Fruit fly (Drosophila melanogaster) S2 (cell line): ENCODE data around the gene Trp1.

Source experiments
- CG8478 ChIP-seq: fragments of >200 bp; optimal IDR thresholded peaks from 2 replicates; lab custom pipeline; 2018
- CTCF ChIP-seq, 2 experiments: fragments of >200 bp; optimal IDR thresholded peaks; 2 replicates each; lab custom pipeline; 2018

The Trp1 gene

DNA sequence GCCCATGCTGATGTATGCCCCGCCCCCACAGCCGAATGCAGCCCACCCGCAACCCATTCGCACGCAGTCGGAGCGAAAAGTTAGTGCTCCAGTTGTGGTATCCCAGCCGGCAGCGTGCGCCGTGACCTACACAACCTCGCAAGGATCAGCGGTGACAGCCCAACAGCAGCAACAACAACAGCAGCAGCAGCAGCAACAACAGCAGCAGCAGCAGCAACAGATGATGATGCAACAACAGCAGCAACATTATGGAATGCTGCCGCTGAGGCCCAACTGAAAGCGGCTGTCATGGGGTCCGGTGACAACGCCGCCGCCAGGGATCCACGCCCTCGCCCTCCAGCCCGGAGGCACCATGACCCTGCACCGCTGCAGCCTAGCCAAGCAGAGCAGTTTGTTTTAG lies 14.8 kb upstream of the Trp1 start:
- no peak for TF ChIP-seq CTCF (optimal IDR thresholded peaks at IDR 0.05; lab: Kevin White, UChicago)
- no peak for TF ChIP-seq CG8478

DNA sequence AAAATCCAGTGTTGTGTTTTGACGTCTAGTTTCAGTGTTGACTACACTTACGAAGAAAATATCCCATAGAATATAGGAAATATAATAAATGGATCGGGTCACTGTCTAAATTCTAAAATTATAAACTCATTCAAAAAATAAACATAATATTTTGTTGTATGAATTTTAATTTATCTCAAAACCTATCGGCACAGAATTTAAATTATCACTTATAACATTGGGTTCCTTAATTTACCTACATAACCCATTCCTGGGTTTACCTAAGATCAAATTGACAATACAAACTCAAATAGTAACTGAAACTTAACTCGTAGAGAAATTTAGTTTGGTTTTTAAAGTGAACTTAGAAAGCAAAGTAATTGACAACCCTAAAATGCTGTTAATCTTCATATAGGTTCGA lies 12.6 kb upstream of the Trp1 start:
- no peak for TF ChIP-seq CG8478
- no peak for TF ChIP-seq CTCF (optimal IDR thresholded peaks at IDR 0.05; lab: Kevin White, UChicago)

DNA sequence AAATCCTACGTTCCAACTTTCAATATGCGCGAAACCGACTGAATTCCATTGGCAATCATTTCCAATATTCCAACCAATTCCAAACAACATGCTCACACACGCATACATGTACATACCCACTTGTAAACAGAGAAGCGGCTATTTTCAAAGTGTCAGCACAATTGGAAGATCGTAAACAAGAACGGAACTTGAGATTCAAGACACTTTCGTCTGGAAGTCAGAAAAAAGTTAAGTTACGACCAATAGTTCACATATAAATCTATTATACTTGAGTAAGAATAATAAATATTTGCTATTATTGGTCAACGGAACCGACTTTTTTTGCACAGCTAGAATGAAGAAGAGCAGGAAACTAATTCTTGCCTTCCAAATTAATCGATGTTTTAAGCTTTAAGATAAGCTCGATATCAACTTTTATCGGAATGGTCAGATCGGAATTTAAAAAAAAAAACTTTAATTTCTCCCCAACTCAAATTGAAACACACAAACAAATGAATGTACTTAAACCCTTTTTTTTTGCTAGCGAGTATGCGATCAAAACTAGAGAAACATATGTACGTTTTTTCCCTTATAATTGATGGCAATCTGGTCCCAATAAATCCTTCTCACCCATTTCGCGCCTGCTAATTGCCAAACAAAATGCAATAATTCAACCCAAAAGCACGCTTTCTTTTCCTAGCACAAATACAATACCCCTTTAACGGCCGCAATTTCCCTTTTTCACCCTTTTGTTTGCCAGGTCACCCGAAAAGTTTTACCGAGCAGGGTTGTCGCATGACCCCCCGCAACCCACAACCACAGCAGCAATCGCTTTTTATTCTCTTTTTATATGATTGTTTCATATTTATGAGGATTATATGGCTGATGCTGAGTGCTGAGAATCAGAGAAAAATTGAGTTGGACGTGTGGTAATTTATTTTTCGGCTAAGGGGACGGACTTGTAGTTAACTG lies 6.5 kb upstream of the Trp1 start, which contains the start of the genes CG31875 and SoYb:
CG31875 (minus strand) TSS at position 329 of the 951 bp plus-strand sequence.
SoYb (minus strand) TSS at position 329 of the 951 bp plus-strand sequence.
- TF ChIP-seq CG8478, result no peak
- TF ChIP-seq CTCF (optimal IDR thresholded peaks at IDR 0.05; lab: Kevin White, UChicago), result no peak

DNA sequence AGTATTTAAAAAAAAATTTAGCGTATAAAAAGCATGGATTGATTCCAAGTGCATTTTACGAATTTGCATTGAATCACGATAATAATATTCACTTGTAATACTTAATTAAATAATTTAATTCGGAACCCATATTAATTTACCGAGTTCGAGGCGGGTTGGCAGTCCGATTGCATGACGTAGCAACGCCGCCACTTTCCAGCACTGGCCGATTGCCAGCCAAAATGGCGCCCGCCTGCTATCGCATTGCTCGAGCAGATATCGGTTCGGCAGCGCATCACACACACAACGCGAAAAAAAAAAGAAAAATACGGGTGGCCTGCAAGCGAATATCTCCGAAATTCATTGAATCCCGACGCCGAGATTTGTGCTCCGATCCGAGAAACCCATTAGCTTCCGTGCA lies 5.6 kb upstream of the Trp1 start, which contains the start of gene Ndf:
Ndf (plus strand) TSS at position 240 of the 400 bp plus-strand sequence.
- TF ChIP-seq CTCF (optimal IDR thresholded peaks at IDR 0.05; lab: Kevin White, UChicago), result peak in 1 of 2 experiments; percentile 20
- no peak for TF ChIP-seq CG8478

DNA sequence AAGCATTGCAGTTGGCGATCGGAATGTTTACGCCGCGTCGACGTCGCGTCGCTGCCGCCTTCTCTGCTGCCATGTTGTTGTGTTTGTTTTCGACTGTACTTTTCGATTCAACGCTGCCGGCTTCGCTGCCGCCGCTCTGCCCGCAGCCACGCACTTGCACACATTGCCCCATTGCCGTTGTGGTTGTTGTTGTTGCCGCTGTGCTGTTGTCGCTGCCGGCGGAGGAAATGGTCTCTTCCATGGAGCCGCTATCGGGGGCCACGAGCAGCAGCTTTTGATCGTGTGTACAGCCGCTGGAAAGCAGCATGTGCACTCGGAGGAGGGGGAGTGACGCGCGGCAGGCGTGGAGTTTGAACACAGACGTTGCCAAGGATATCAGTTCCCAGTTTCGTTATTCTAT lies 4.6 kb upstream of the Trp1 start:
- TF ChIP-seq CTCF (optimal IDR thresholded peaks at IDR 0.05; lab: Kevin White, UChicago), result no peak
- TF ChIP-seq CG8478, result no peak

DNA sequence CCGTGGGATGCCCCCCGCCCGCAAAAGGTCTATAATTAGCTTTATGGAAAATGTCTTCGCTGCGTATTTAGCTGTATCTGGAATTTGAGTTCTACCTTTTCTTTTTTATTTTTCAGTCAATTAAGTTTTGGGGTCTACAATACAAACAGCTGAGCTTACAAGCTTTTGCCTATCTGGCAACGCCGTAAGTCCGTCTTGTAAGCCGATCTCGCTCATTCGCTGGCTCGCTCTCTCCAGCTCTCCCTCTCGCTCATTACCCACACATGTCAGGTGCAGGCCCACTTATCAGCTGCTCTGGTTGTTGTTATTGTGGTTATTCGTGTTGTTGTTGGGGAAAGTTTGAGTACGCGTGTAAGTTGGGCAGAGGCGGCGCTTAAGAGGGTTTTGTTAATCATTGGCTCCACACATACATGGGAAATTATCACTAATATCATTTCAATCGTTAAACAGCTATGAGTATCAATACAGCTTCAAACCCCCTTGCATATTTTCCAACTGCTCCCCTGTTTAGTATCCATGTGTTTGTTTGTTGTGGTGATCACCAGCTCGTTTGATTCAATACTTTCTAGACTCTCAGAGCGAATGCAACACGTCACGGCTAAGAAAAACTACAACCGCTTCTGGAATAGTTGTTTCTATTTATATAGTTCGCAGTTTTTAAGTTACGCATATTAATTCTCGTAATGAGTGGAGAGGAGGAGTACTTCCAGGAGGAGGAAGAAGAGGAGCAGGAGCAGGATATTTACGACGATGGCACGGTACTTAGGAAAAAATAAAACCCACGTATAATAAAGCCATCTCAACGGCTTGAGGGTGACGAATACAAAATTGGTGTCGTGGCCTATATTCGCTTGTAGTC lies 848 bp downstream of the Trp1 start:
- TF ChIP-seq CTCF (optimal IDR thresholded peaks at IDR 0.05; lab: Kevin White, UChicago), result no peak
- TF ChIP-seq CG8478, result no peak

DNA sequence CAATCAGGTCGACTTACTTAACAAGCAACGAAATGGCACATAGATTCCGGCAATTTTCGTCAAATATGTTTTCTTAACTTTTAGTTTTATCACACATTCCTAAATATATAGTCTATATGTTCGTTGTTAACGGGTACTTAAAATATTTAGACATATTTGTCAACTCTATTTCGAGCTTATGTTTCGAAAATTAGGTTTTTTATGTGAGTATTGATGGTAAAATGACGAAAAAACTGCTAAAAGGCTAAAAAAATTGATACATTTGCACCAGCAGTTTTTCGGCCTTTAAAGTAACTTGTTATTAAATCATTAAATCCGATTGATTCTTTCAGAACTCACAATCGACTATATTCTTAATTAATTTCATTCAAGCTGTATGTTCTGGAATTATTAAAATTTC lies 8.2 kb downstream of the Trp1 start, which contains the start of gene CG13131:
CG13131 (minus strand) TSS at position 101 of the 400 bp plus-strand sequence.
- TF ChIP-seq CTCF (optimal IDR thresholded peaks at IDR 0.05; lab: Kevin White, UChicago), result no peak
- no peak for TF ChIP-seq CG8478

DNA sequence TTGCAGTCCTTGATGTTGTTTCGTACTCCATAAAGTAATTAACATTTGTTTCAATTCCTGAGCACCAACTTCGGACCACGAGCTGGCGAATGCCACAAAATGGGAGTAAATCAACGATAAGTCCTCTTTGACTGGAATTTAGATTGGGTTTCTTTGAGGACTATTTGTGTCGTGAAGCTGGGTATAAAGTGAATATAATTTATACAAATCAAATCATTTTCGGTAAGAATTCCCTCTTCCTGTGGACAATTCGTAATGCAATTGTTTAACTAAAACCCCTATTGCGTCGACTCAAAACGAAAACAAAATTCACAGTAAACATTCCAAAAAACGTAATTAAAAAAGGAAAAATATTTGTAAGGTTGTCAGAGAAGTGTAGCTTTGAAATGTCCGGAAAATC lies 17.2 kb downstream of the Trp1 start, which contains the start of gene CG13127:
CG13127 (plus strand) TSS at position 301 of the 400 bp plus-strand sequence.
- TF ChIP-seq CG8478 (no peak), CTCF (optimal IDR thresholded peaks at IDR 0.05; lab: Kevin White, UChicago) (no peak)

DNA sequence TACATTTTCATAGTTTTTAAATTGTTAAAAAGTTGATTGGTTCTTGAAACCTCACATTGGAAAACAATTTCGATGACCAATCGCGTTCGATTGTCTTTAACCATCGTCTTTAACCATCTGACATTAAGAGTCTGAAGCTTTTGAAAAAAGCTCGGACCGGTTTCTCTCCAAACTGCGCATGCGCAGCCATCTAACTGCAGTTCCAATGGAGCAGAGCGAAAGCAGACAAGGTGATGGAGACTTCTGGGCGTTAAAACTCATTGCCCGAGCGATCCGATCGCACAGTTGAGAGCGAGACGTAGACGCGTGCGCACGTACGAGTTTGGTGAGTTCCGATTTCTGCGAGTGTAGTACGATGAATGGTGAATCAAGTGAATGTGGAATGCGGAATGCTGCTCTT lies 23.2 kb downstream of the Trp1 start, which contains the start of gene obst-B:
obst-B (plus strand) TSS at position 276 of the 400 bp plus-strand sequence.
- TF ChIP-seq CTCF (optimal IDR thresholded peaks at IDR 0.05; lab: Kevin White, UChicago) (no peak), CG8478 (no peak)

DNA sequence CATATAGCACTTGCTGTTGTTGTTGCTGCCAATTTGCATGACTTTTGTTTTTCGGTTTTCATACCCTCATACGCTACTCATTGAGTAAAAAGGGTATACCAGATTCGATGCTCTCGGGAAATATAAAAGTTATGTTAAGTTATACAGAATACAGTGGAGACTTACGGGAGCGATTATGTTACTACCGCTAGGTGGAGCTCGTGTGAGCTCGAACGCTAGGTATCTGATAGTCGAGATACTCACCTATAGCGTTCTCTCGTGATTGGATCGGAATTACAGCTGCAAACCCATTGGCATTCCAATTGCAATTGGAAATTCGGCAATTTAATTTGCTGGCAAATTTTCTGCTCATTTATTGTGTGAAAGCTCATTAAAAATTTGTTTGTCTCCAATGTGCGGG lies 24.2 kb downstream of the Trp1 start:
- TF ChIP-seq CTCF (optimal IDR thresholded peaks at IDR 0.05; lab: Kevin White, UChicago) (peak; percentile 55 to 69), CG8478 (no peak)

DNA sequence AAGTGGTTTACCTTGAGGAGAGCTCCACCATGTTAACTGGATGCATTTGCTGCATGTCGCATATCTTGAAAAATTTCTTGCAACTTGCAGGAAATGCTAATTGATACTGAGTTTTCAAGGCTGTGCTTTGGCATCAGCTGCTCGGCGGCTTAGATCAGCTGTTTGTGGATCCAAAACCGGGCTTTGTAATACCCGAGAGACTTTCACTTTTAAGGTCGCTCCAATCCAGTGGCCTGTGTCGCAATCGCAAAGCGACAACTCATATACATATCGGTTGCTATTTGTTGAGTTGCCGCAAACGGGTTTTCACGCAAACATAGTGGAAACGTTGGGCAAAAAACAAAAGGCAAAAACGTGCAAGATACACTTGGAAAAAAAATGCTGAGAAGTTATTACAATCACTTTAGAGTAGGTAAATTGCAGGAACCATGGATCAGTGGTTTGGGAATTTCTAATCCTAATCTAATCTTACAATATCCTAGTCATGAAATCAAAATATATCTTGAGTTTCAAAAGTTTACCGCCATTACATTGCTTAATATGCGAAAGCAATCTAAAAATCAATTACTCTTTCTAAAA lies 26.7 kb downstream of the Trp1 start:
- TF ChIP-seq CTCF (optimal IDR thresholded peaks at IDR 0.05; lab: Kevin White, UChicago) (no peak), CG8478 (no peak)

DNA sequence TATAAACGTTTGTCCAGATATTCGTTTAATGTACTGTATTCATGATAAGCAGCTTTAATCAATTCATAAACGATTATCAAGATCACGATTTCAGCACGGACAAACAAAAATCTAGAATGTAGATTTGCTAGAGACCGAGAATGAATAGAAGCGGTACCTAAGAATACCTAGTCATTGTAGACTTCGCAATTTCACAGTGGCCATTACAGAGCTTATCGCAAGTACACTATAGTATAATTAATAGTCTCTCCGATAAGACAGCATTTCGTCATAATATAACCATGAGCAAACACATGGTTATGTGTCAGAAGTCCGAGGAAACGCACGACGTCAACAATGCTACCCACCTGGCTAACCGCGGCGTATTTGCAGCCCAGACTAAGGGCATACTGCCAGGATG lies 40.1 kb downstream of the Trp1 start, which contains the start of gene CG33301:
CG33301 (plus strand) TSS at position 301 of the 400 bp plus-strand sequence.
- TF ChIP-seq CG8478, result no peak
- TF ChIP-seq CTCF (optimal IDR thresholded peaks at IDR 0.05; lab: Kevin White, UChicago), result no peak

DNA sequence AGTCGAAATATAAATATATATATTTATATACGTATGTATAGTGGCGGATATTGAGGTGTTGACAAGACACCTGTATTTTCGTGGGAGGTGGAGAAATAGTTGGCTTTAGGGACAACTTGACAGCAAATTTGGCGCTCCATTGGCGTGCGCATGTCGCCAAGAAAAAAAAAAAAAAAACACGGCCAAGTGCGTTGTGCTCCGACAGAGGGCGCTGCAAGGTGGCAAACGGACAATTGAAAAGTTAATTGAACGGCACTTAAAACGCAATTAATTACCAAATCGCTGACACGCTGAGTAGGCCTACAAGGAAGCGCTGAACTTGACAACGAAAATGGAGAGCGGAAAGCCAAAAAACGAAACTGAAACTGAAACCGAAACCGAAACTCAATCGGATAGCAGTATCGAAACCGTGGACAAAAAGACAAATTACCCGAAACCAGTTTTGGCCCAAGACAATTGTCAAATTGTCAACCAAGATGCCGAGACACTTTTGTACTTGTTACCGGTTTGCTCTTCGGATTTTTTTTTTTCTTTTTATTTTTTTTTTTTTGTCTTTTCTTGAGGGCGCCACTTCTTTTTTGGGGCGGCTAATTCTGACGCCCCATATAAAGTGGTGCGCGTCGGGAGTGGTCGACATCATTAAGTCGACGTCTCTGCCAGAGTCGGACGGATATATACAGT lies 44.5 kb downstream of the Trp1 start, which contains the start of gene Cpr31A:
Cpr31A (plus strand) TSS at position 631 of the 681 bp plus-strand sequence.
- TF ChIP-seq CG8478 (no peak), CTCF (optimal IDR thresholded peaks at IDR 0.05; lab: Kevin White, UChicago) (peak; percentile 59 to 63)

DNA sequence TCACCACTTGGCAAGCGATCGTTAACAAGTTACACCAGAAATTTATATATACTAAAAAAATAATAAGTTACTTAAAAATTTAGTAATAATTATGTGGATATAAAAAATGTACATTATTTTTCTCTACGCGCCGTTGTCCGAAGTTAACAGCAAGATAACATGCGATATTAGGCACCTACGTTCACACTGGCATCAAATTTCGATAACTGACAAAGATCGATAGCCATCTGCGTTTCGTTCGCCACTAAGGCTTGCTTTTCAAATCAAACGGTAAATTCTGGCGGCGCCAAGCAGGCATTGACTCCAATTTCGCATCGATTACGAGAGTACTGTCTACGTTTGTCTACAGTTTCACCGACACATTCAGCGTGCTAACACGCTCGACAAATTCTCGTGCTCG lies 47.5 kb downstream of the Trp1 start, which contains the start of gene Pen:
Pen (plus strand) TSS at position 196 of the 400 bp plus-strand sequence.
- no peak for TF ChIP-seq CG8478
- peak in 1 of 2 experiments; percentile 17 for TF ChIP-seq CTCF (optimal IDR thresholded peaks at IDR 0.05; lab: Kevin White, UChicago)
